Fruit fly (Drosophila melanogaster): Measurements from ENCODE around the gene CG32240.

dm6 chr3L:4375675-4376366, 5.6 kb downstream of the CG32240 start:
- TF ChIP-seq Hr83 (GFP tag; optimal IDR thresholded peaks at IDR 0.05; ENCODE audit: poor library complexity, severe bottlenecking), result no peak
- no peak for TF ChIP-seq OdsH (GFP tag; optimal IDR thresholded peaks at IDR 0.05)
- TF ChIP-seq Myc (optimal IDR thresholded peaks at IDR 0.05), result no peak
- TF ChIP-seq Sp1 (GFP tag; optimal IDR thresholded peaks at IDR 0.05), result no peak
- TF ChIP-seq psq (GFP tag; optimal IDR thresholded peaks at IDR 0.05), result no peak
- TF ChIP-seq woc (GFP tag; optimal IDR thresholded peaks at IDR 0.05), result no peak
- no peak for TF ChIP-seq sv (GFP tag; optimal IDR thresholded peaks at IDR 0.05)
- no peak for TF ChIP-seq fru (GFP tag; optimal IDR thresholded peaks at IDR 0.05)
- TF ChIP-seq foxo (GFP tag; optimal IDR thresholded peaks at IDR 0.05), result no peak
- TF ChIP-seq lola (GFP tag; optimal IDR thresholded peaks at IDR 0.05), result no peak
- TF ChIP-seq pan (optimal IDR thresholded peaks at IDR 0.05), result no peak
- no peak for TF ChIP-seq h (GFP tag; optimal IDR thresholded peaks at IDR 0.05)
- TF ChIP-seq Mio (GFP tag; optimal IDR thresholded peaks at IDR 0.05), result no peak
